Fruit fly (Drosophila melanogaster) whole organism, embryonic: ENCODE results near the gene CG6790.

Experiments
- Atf3 ChIP-seq: fragments of 200-800 bp; sonication (Bioruptor generic); optimal IDR thresholded peaks from 3 replicates; lab custom pipeline; 2016; ENCODE audit warnings: missing biosample characterization, missing genetic modification characterization
- Bteb2 ChIP-seq: fragments of 200-800 bp; sonication (Bioruptor generic); optimal IDR thresholded peaks from 2 replicates; lab custom pipeline; 2016; ENCODE audit warnings: missing biosample characterization, missing genetic modification characterization
- CG12299 ChIP-seq: fragments of 200-800 bp; sonication (Bioruptor generic); optimal IDR thresholded peaks from 2 replicates; lab custom pipeline; 2018; ENCODE audit warnings: missing biosample characterization, mild to moderate bottlenecking, missing genetic modification characterization
- CG12744 ChIP-seq: fragments of 200-800 bp; sonication (Bioruptor generic); optimal IDR thresholded peaks from 2 replicates; lab custom pipeline; 2016; ENCODE audit warnings: missing biosample characterization, missing genetic modification characterization
- CG13123 ChIP-seq: fragments of 200-800 bp; sonication (Bioruptor generic); optimal IDR thresholded peaks from 2 replicates; lab custom pipeline; 2016; ENCODE audit warnings: missing biosample characterization, missing genetic modification characterization
- CG13624 ChIP-seq: fragments of 200-800 bp; sonication (Bioruptor generic); optimal IDR thresholded peaks from 2 replicates; lab custom pipeline; 2016; ENCODE audit warnings: missing biosample characterization, missing genetic modification characterization
- CG14860 ChIP-seq: fragments of 200-800 bp; sonication (Bioruptor generic); IDR thresholded peaks from 3 replicates; pipeline ENCODE4 v1.3.6; 2022; ENCODE audit warnings: missing biosample characterization, missing genetic modification characterization; ENCODE audit not compliant: partially characterized antibody
- CG30403 ChIP-seq: fragments of 200-800 bp; sonication (Bioruptor generic); optimal IDR thresholded peaks from 3 replicates; lab custom pipeline; 2016; ENCODE audit warnings: missing biosample characterization, missing genetic modification characterization
- CG30431 ChIP-seq: fragments of 200-800 bp; sonication (Bioruptor generic); optimal IDR thresholded peaks from 2 replicates; lab custom pipeline; 2017; ENCODE audit warnings: missing biosample characterization, missing genetic modification characterization
- CG31224 ChIP-seq: fragments of 200-800 bp; sonication (Bioruptor generic); IDR thresholded peaks from 2 replicates; pipeline ENCODE4 v1.3.6; 2022; ENCODE audit warnings: missing biosample characterization, missing genetic modification characterization
- CG4328 ChIP-seq: fragments of 200-800 bp; sonication (Bioruptor generic); optimal IDR thresholded peaks from 3 replicates; lab custom pipeline; 2017; ENCODE audit warnings: missing biosample characterization, missing genetic modification reagents, missing genetic modification characterization
- CG4360 ChIP-seq: fragments of 200-800 bp; sonication (Bioruptor generic); IDR thresholded peaks from 2 replicates; pipeline ENCODE4 v1.3.6; 2022; ENCODE audit warnings: missing biosample characterization, missing genetic modification characterization
- CG4424 ChIP-seq: fragments of 200-800 bp; sonication (Bioruptor generic); optimal IDR thresholded peaks from 3 replicates; lab custom pipeline; 2016; ENCODE audit warnings: missing biosample characterization, missing genetic modification characterization
- CG4820 ChIP-seq: fragments of 200-800 bp; sonication (Bioruptor generic); optimal IDR thresholded peaks from 3 replicates; lab custom pipeline; 2016; ENCODE audit warnings: missing biosample characterization, missing genetic modification characterization
- CG5953 ChIP-seq: fragments of 200-800 bp; sonication (Bioruptor generic); IDR thresholded peaks from 2 replicates; pipeline ENCODE4 v1.3.6; 2022; ENCODE audit warnings: missing biosample characterization, missing genetic modification characterization
- CG6683 ChIP-seq: fragments of 200-800 bp; sonication (Bioruptor generic); optimal IDR thresholded peaks from 2 replicates; lab custom pipeline; 2017; ENCODE audit warnings: missing biosample characterization, mild to moderate bottlenecking, missing genetic modification characterization, missing genetic modification reagents
- CG7786 ChIP-seq: fragments of 200-800 bp; sonication (Bioruptor generic); optimal IDR thresholded peaks from 2 replicates; lab custom pipeline; 2016; ENCODE audit warnings: missing biosample characterization, missing genetic modification characterization
- CG8359 ChIP-seq: fragments of 200-800 bp; sonication (Bioruptor generic); optimal IDR thresholded peaks from 2 replicates; lab custom pipeline; 2017; ENCODE audit warnings: missing biosample characterization, mild to moderate bottlenecking, missing genetic modification characterization, borderline replicate concordance
- CG8924 ChIP-seq: fragments of 200-800 bp; optimal IDR thresholded peaks from 3 replicates; lab custom pipeline; 2019; ENCODE audit warnings: missing biosample characterization, mild to moderate bottlenecking, missing genetic modification characterization, moderate library complexity
- D19B ChIP-seq: fragments of 200-800 bp; sonication (Bioruptor generic); optimal IDR thresholded peaks from 2 replicates; lab custom pipeline; 2017; ENCODE audit warnings: missing biosample characterization, mild to moderate bottlenecking, missing genetic modification characterization
- Dek ChIP-seq: fragments of 200-800 bp; sonication (Bioruptor generic); optimal IDR thresholded peaks from 3 replicates; lab custom pipeline; 2019; ENCODE audit warnings: missing biosample characterization, mild to moderate bottlenecking, missing genetic modification characterization, moderate library complexity
- Dfd ChIP-seq, 2 experiments: fragments of >200 bp; optimal IDR thresholded peaks; 2 replicates each; lab custom pipeline; 2017; ENCODE audit warnings: missing biosample characterization in 2 of 2, missing genetic modification characterization in 2 of 2
- Ets97D ChIP-seq: fragments of 200-800 bp; sonication (Bioruptor generic); optimal IDR thresholded peaks from 3 replicates; lab custom pipeline; 2016; ENCODE audit warnings: missing biosample characterization, missing genetic modification characterization
- H15 ChIP-seq: fragments of 200-800 bp; sonication (Bioruptor generic); IDR thresholded peaks from 3 replicates; pipeline ENCODE4 v1.3.6; 2022; ENCODE audit warnings: missing biosample characterization, missing genetic modification characterization
- Hey ChIP-seq: fragments of 200-800 bp; sonication (Bioruptor generic); optimal IDR thresholded peaks from 3 replicates; lab custom pipeline; 2018; ENCODE audit warnings: missing biosample characterization, mild to moderate bottlenecking, missing genetic modification characterization
- Hsf ChIP-seq: fragments of 200-800 bp; sonication (Bioruptor generic); optimal IDR thresholded peaks from 3 replicates; lab custom pipeline; 2016; ENCODE audit warnings: missing biosample characterization, missing genetic modification characterization
- NC2α ChIP-seq: fragments of 200-800 bp; sonication (Bioruptor generic); optimal IDR thresholded peaks from 2 replicates; lab custom pipeline; 2016; ENCODE audit warnings: missing biosample characterization, missing genetic modification characterization
- Pdp1 ChIP-seq, 2 experiments: fragments of 200-800 bp; sonication (Bioruptor generic); optimal IDR thresholded peaks; 3 replicates each; lab custom pipeline; 2016; ENCODE audit warnings: missing biosample characterization in 2 of 2, missing genetic modification characterization in 2 of 2, mild to moderate bottlenecking in 1 of 2, moderate library complexity in 1 of 2
- Side ChIP-seq: fragments of 200-800 bp; sonication (Bioruptor generic); optimal IDR thresholded peaks from 2 replicates; lab custom pipeline; 2016; ENCODE audit warnings: missing biosample characterization, missing genetic modification characterization
- bcd ChIP-seq: fragments of 200-800 bp; sonication (Bioruptor generic); optimal IDR thresholded peaks from 2 replicates; lab custom pipeline; 2017; ENCODE audit warnings: missing biosample characterization, mild to moderate bottlenecking, missing genetic modification characterization
- cas ChIP-seq: fragments of 200-800 bp; sonication (Bioruptor generic); IDR thresholded peaks from 2 replicates; pipeline ENCODE4 v1.3.6; 2022; ENCODE audit warnings: missing biosample characterization, missing genetic modification characterization
- caup ChIP-seq: fragments of 200-800 bp; sonication (Bioruptor generic); optimal IDR thresholded peaks from 3 replicates; lab custom pipeline; 2017; ENCODE audit warnings: missing biosample characterization, mild to moderate bottlenecking, missing genetic modification characterization, moderate library complexity; ENCODE audit not compliant: severe bottlenecking
- chinmo ChIP-seq: fragments of 200-800 bp; sonication (Bioruptor generic); IDR thresholded peaks from 4 replicates; pipeline ENCODE4 v1.3.6; 2022; ENCODE audit warnings: missing biosample characterization, missing genetic modification characterization; ENCODE audit not compliant: partially characterized antibody
- chm ChIP-seq: fragments of 200-800 bp; sonication (Bioruptor generic); IDR thresholded peaks from 2 replicates; pipeline ENCODE4 v1.3.6; 2022; ENCODE audit warnings: missing biosample characterization, missing genetic modification characterization
- dmrt99B ChIP-seq: fragments of 200-800 bp; sonication (Bioruptor generic); optimal IDR thresholded peaks from 2 replicates; lab custom pipeline; 2018; ENCODE audit warnings: missing biosample characterization, mild to moderate bottlenecking, missing genetic modification characterization, moderate library complexity
- esg ChIP-seq: fragments of 200-800 bp; sonication (Bioruptor generic); conservative IDR thresholded peaks from 2 replicates; pipeline ENCODE4 v1.3.6; 2022; ENCODE audit warnings: missing biosample characterization, missing genetic modification characterization
- eyg ChIP-seq: fragments of 200-800 bp; sonication (Bioruptor generic); optimal IDR thresholded peaks from 3 replicates; lab custom pipeline; 2016; ENCODE audit warnings: missing biosample characterization, missing genetic modification characterization
- fd3F ChIP-seq: fragments of 200-800 bp; sonication (Bioruptor generic); optimal IDR thresholded peaks from 2 replicates; lab custom pipeline; 2018; ENCODE audit warnings: missing biosample characterization, mild to moderate bottlenecking, missing genetic modification characterization, moderate library complexity
- gfzf ChIP-seq: fragments of 200-800 bp; sonication (Bioruptor generic); optimal IDR thresholded peaks from 2 replicates; lab custom pipeline; 2016; ENCODE audit warnings: missing biosample characterization, mild to moderate bottlenecking, missing genetic modification characterization, moderate library complexity
- hth ChIP-seq: fragments of >200 bp; optimal IDR thresholded peaks from 2 replicates; lab custom pipeline; 2017; ENCODE audit warnings: inconsistent platforms
- inv ChIP-seq: fragments of 200-800 bp; sonication (Bioruptor generic); IDR thresholded peaks from 2 replicates; pipeline ENCODE4 v1.3.6; 2022; ENCODE audit warnings: missing biosample characterization, missing genetic modification characterization; ENCODE audit not compliant: partially characterized antibody
- kni ChIP-seq: fragments of 200-800 bp; sonication (Bioruptor generic); optimal IDR thresholded peaks from 3 replicates; lab custom pipeline; 2017; ENCODE audit warnings: mild to moderate bottlenecking, missing biosample characterization, missing genetic modification reagents, missing genetic modification characterization
- oc ChIP-seq: fragments of 200-800 bp; sonication (Bioruptor generic); optimal IDR thresholded peaks from 2 replicates; lab custom pipeline; 2018; ENCODE audit warnings: missing biosample characterization, mild to moderate bottlenecking, missing genetic modification characterization, moderate library complexity
- otp ChIP-seq: fragments of 200-800 bp; sonication (Bioruptor generic); IDR thresholded peaks from 3 replicates; pipeline ENCODE4, ENCODE4 v1.3.6; 2022; ENCODE audit warnings: missing biosample characterization, missing genetic modification characterization
- run ChIP-seq: fragments of 200-800 bp; sonication (Bioruptor generic); optimal IDR thresholded peaks from 3 replicates; lab custom pipeline; 2018; ENCODE audit warnings: missing biosample characterization, mild to moderate bottlenecking, missing genetic modification characterization
- sens ChIP-seq: fragments of 200-800 bp; sonication (Bioruptor generic); peaks from one replicate; lab custom pipeline; 2016; ENCODE audit warnings: missing biosample characterization, missing genetic modification characterization
- sisA ChIP-seq: fragments of 200-800 bp; sonication (Bioruptor generic); IDR thresholded peaks from 2 replicates; pipeline ENCODE4 v1.3.6; 2022; ENCODE audit warnings: missing biosample characterization, missing genetic modification characterization
- sr ChIP-seq: fragments of 200-800 bp; sonication (Bioruptor generic); IDR thresholded peaks from 3 replicates; pipeline ENCODE4 v1.3.6; 2022; ENCODE audit warnings: missing biosample characterization, missing genetic modification characterization
- trem ChIP-seq: fragments of 200-800 bp; optimal IDR thresholded peaks from 3 replicates; lab custom pipeline; 2019; ENCODE audit warnings: missing biosample characterization, mild to moderate bottlenecking, missing genetic modification characterization, moderate library complexity
- vfl ChIP-seq: fragments of 200-800 bp; sonication (Bioruptor generic); optimal IDR thresholded peaks from 2 replicates; lab custom pipeline; 2016; ENCODE audit warnings: missing biosample characterization, missing genetic modification characterization
- wdn ChIP-seq: fragments of 200-800 bp; sonication (Bioruptor generic); IDR thresholded peaks from 2 replicates; pipeline ENCODE4 v1.3.6; 2022; ENCODE audit warnings: missing biosample characterization, missing genetic modification characterization

Gene CG6790

dm6 chr3R:11568873-11569450, 9.6 kb downstream of the CG6790 start, which contains the start of gene Mrp4 (continued):
- TF ChIP-seq sens (GFP tag; lab: Kevin White, UChicago) (peak; percentile 90), CG30403 (GFP tag; lab: Kevin White, UChicago) (no peak), CG30431 (GFP tag; lab: Kevin White, UChicago) (no peak), CG13624 (GFP tag; lab: Kevin White, UChicago) (peak; percentile 18), CG12299 (tag; lab: Kevin White, UChicago) (peak; percentile 78), Dfd (GFP tag; optimal IDR thresholded peaks at IDR 0.05; lab: Kevin White, UChicago) (no peak), CG7786 (GFP tag; lab: Kevin White, UChicago) (no peak), CG14860 (GFP tag; lab: Robert Waterston, UW) (no peak), H15 (GFP tag; lab: Robert Waterston, UW) (no peak), CG4424 (GFP tag; lab: Kevin White, UChicago) (no peak), chm (GFP tag; lab: Robert Waterston, UW) (peak; percentile 88), Pdp1 (GFP tag; optimal IDR thresholded peaks at IDR 0.05; lab: Kevin White, UChicago) (peak in 1 of 2 experiments; percentile 56), inv (no peak), CG8359 (no peak), CG12744 (GFP tag; lab: Kevin White, UChicago) (no peak), otp (GFP tag; lab: Robert Waterston, UW) (peak; percentile 53; the same call in 2 of the 3 replicates), fd3F (GFP tag; lab: Kevin White, UChicago) (no peak), CG4360 (GFP tag; lab: Robert Waterston, UW) (peak; percentile 39; the same call in 1 of the 2 replicates), wdn (GFP tag; lab: Robert Waterston, UW) (peak; percentile 39; the same call in 1 of the 2 replicates), Hey (peak; percentile 49), CG13123 (no peak), CG5953 (GFP tag; lab: Robert Waterston, UW) (no peak), gfzf (GFP tag; lab: Kevin White, UChicago) (no peak), Bteb2 (GFP tag; lab: Kevin White, UChicago) (no peak), D19B (GFP tag; lab: Kevin White, UChicago) (no peak), CG6683 (GFP tag; lab: Kevin White, UChicago) (no peak), Ets97D (GFP tag; lab: Kevin White, UChicago) (peak; percentile 2), sisA (no peak), dmrt99B (tag; lab: Kevin White, UChicago) (no peak), CG8924 (peak; percentile 27), hth (lab: Kevin White, UChicago) (no peak), CG31224 (GFP tag; lab: Robert Waterston, UW) (no peak), vfl (GFP tag; lab: Kevin White, UChicago) (no peak), Hsf (GFP tag; lab: Kevin White, UChicago) (no peak), CG4820 (no peak), caup (GFP tag; lab: Kevin White, UChicago) (peak; percentile 45), Atf3 (no peak), chinmo (GFP tag; lab: Robert Waterston, UW) (peak; percentile 93; the same call in 3 of the 4 replicates), oc (tag; lab: Kevin White, UChicago) (peak; percentile 19), CG4328 (GFP tag; lab: Kevin White, UChicago) (no peak), esg (GFP tag; lab: Robert Waterston, UW) (no peak), Dek (tag; lab: Kevin White, UChicago) (no peak), trem (tag; lab: Kevin White, UChicago) (no peak), sr (GFP tag; lab: Robert Waterston, UW) (peak; percentile 58; the same call in 1 of the 3 replicates), eyg (GFP tag; lab: Kevin White, UChicago) (no peak), bcd (GFP tag; lab: Kevin White, UChicago) (no peak), kni (GFP tag; lab: Kevin White, UChicago) (peak; percentile 27), NC2α (GFP tag; lab: Kevin White, UChicago) (peak; percentile 57), run (tag; lab: Kevin White, UChicago) (no peak), cas (GFP tag; lab: Robert Waterston, UW) (no peak), Side (GFP tag; lab: Kevin White, UChicago) (peak; percentile 46)
